Worm (Caenorhabditis elegans) whole organism, L4 larva: ENCODE results near the gene C05D9.7.

ENCODE experiments used
- aly-2 ChIP-seq: sonication (generic microtip); optimal IDR thresholded peaks from 2 replicates; lab custom pipeline; 2018; ENCODE audit warnings: missing biosample characterization, missing genetic modification characterization
- daf-12 ChIP-seq: fragments of 150-350 bp; optimal IDR thresholded peaks from 2 replicates; lab custom pipeline; 2014; ENCODE audit warnings: missing biosample characterization, missing genetic modification reagents, missing genetic modification characterization
- daf-16 ChIP-seq, 3 experiments: sonication (generic microtip); optimal IDR thresholded peaks; 2 replicates each; lab custom pipeline; 2016 to 2017; ENCODE audit warnings: missing genetic modification characterization in 3 of 3, missing genetic modification reagents in 3 of 3, mild to moderate bottlenecking in 2 of 3, missing compliant biosample characterization in 2 of 3, missing biosample characterization in 1 of 3, moderate library complexity in 1 of 3
- egl-43 ChIP-seq: fragments of 200-800 bp; sonication (Bioruptor generic); IDR thresholded peaks from 2 replicates; pipeline ENCODE4 v1.3.6; 2022; ENCODE audit warnings: missing genetic modification reagents, missing genetic modification characterization, missing compliant biosample characterization
- jun-1 ChIP-seq: fragments of 150-350 bp; optimal IDR thresholded peaks from 2 replicates; lab custom pipeline; 2014; ENCODE audit warnings: missing biosample characterization, missing genetic modification reagents, missing genetic modification characterization
- lsy-2 ChIP-seq, 2 experiments: fragments of 150-350 bp in 1 of 2; sonication (generic microtip) in 1 of 2; optimal IDR thresholded peaks; 2 replicates each; lab custom pipeline; 2014 to 2017; ENCODE audit warnings: missing biosample characterization in 2 of 2, missing genetic modification characterization in 2 of 2
- mdl-1 ChIP-seq, 2 experiments: fragments of 150-350 bp in 1 of 2; sonication (generic microtip) in 1 of 2; optimal IDR thresholded peaks; 2 replicates each; lab custom pipeline; 2014 to 2017; ENCODE audit warnings: missing biosample characterization in 2 of 2, missing genetic modification characterization in 2 of 2
- nhr-25 ChIP-seq: sonication (generic microtip); optimal IDR thresholded peaks from 2 replicates; lab custom pipeline; 2017; ENCODE audit warnings: missing genetic modification characterization, mild to moderate bottlenecking, missing compliant biosample characterization, antibody characterized with exemption, moderate library complexity, borderline replicate concordance; ENCODE audit not compliant: insufficient read depth
- zip-11 ChIP-seq: fragments of 200-800 bp; sonication (Bioruptor generic); IDR thresholded peaks from 2 replicates; pipeline ENCODE4 v1.3.6; 2022; ENCODE audit warnings: missing genetic modification characterization, missing compliant biosample characterization
- ztf-7 ChIP-seq: fragments of 150-350 bp; optimal IDR thresholded peaks from 2 replicates; lab custom pipeline; 2014; ENCODE audit warnings: missing biosample characterization, missing genetic modification characterization

ce11 chrX:1107758-1108157 is 11.4 kb downstream of the C05D9.7 start, which contains the start of gene C05D9.4:
- TF ChIP-seq nhr-25 (no peak), lsy-2 (tag; optimal IDR thresholded peaks at IDR 0.05; lab: Kevin White, UChicago) (no peak), jun-1 (tag; lab: Kevin White, UChicago) (no peak), aly-2 (tag; lab: Kevin White, UChicago) (no peak), zip-11 (GFP tag; lab: Robert Waterston, UW) (no peak), daf-16 (GFP tag; optimal IDR thresholded peaks at IDR 0.05; lab: Kevin White, UChicago) (no peak), daf-16 (tag; optimal IDR thresholded peaks at IDR 0.05; lab: Kevin White, UChicago) (no peak), egl-43 (GFP tag; lab: Robert Waterston, UW) (no peak), ztf-7 (tag; lab: Kevin White, UChicago) (no peak), daf-12 (tag; lab: Kevin White, UChicago) (no peak), mdl-1 (tag; optimal IDR thresholded peaks at IDR 0.05; lab: Kevin White, UChicago) (no peak)
